Fruit fly (Drosophila melanogaster): ENCODE results near the gene Eaat1.
A peak's percentile ranks its signal among the peaks of the same experiment; 100 is the strongest.

The Eaat1 gene

dm6 chr2L:9388013-9388605 is 54.7 kb downstream of the Eaat1 start (continued):
- no peak for TF ChIP-seq CG10267 (tag; optimal IDR thresholded peaks at IDR 0.05)
- TF ChIP-seq CG1603 (tag; optimal IDR thresholded peaks at IDR 0.05): peak; percentile 63
- TF ChIP-seq tna (GFP tag; IDR thresholded peaks at IDR 0.05; ENCODE audit: partially characterized antibody): no peak
- peak; percentile 82 for TF ChIP-seq CG13894 (tag; optimal IDR thresholded peaks at IDR 0.05)
- TF ChIP-seq esg (GFP tag; conservative IDR thresholded peaks at IDR 0.05): peak; percentile 60; the same call in 1 of the 2 replicates
- TF ChIP-seq pzg (GFP tag; optimal IDR thresholded peaks at IDR 0.05): peak; percentile 6
- peak; percentile 92 for TF ChIP-seq zfh2 (GFP tag; optimal IDR thresholded peaks at IDR 0.05)
- peak in 1 of 2 experiments; percentile 85 for TF ChIP-seq bsh (GFP tag; optimal IDR thresholded peaks at IDR 0.05)
- no peak for TF ChIP-seq sqz (GFP tag; optimal IDR thresholded peaks at IDR 0.05)
- TF ChIP-seq HLHmδ (GFP tag; optimal IDR thresholded peaks at IDR 0.05): no peak
- TF ChIP-seq sna (GFP tag; IDR thresholded peaks at IDR 0.05; ENCODE audit: partially characterized antibody): no peak
- TF ChIP-seq CG18476 (GFP tag; optimal IDR thresholded peaks at IDR 0.05): peak; percentile 20
- no peak for TF ChIP-seq yki (optimal IDR thresholded peaks at IDR 0.05)
- TF ChIP-seq Abd-B (GFP tag; optimal IDR thresholded peaks at IDR 0.05): peak; percentile 61
- TF ChIP-seq CG11504 (tag; optimal IDR thresholded peaks at IDR 0.05): peak; percentile 67
- TF ChIP-seq NfI (GFP tag; optimal IDR thresholded peaks at IDR 0.05): peak; percentile 66
- no peak for TF ChIP-seq ato (GFP tag; IDR thresholded peaks at IDR 0.05; ENCODE audit: partially characterized antibody)
- peak; percentile 86 for TF ChIP-seq NFAT (GFP tag; IDR thresholded peaks at IDR 0.05)
- peak; percentile 88 for TF ChIP-seq mam (GFP tag; optimal IDR thresholded peaks at IDR 0.05)
- TF ChIP-seq nerfin-2 (GFP tag; IDR thresholded peaks at IDR 0.05; ENCODE audit: partially characterized antibody): no peak
- TF ChIP-seq rib (GFP tag; IDR thresholded peaks at IDR 0.05): peak; percentile 81
- TF ChIP-seq unc-4 (GFP tag; IDR thresholded peaks at IDR 0.05; ENCODE audit: partially characterized antibody): no peak
- no peak for TF ChIP-seq prd (optimal IDR thresholded peaks at IDR 0.05)
- peak; percentile 66 for TF ChIP-seq prd (GFP tag; IDR thresholded peaks at IDR 0.05)
- TF ChIP-seq salm (tag; optimal IDR thresholded peaks at IDR 0.05): no peak
- no peak; the same call in 1 of the 2 replicates for TF ChIP-seq chm (GFP tag; IDR thresholded peaks at IDR 0.05)
- no peak for TF ChIP-seq hth (optimal IDR thresholded peaks at IDR 0.05)
- peak; percentile 47 for TF ChIP-seq CG4424 (GFP tag; optimal IDR thresholded peaks at IDR 0.05)
- TF ChIP-seq CG18619 (GFP tag; optimal IDR thresholded peaks at IDR 0.05): peak; percentile 69
- TF ChIP-seq CG7928 (GFP tag; optimal IDR thresholded peaks at IDR 0.05): no peak
- no peak for TF ChIP-seq CG7963 (GFP tag; IDR thresholded peaks at IDR 0.05; ENCODE audit: partially characterized antibody)
- TF ChIP-seq knrl (GFP tag; IDR thresholded peaks at IDR 0.05; ENCODE audit: partially characterized antibody): no peak
- peak; percentile 61 for TF ChIP-seq CG8944 (GFP tag; optimal IDR thresholded peaks at IDR 0.05)
- no peak for TF ChIP-seq Vsx1 (GFP tag; optimal IDR thresholded peaks at IDR 0.05)
- TF ChIP-seq CG7357 (GFP tag; IDR thresholded peaks at IDR 0.05): peak; percentile 69
- no peak for TF ChIP-seq fd102C (GFP tag; optimal IDR thresholded peaks at IDR 0.05)
- no peak for TF ChIP-seq h (optimal IDR thresholded peaks at IDR 0.05)
- no peak for TF ChIP-seq Optix (GFP tag; IDR thresholded peaks at IDR 0.05)
- TF ChIP-seq CG34376 (GFP tag; optimal IDR thresholded peaks at IDR 0.05): no peak
- TF ChIP-seq zf30C (GFP tag; optimal IDR thresholded peaks at IDR 0.05): no peak
- TF ChIP-seq ara (GFP tag; IDR thresholded peaks at IDR 0.05): 0 out of 2 replicates have a peak, but pooled peaks have one; percentile 16
- no peak for TF ChIP-seq CG32767 (GFP tag; IDR thresholded peaks at IDR 0.05)
- no peak for TF ChIP-seq Lim3 (GFP tag; IDR thresholded peaks at IDR 0.05)
- peak; percentile 27 for TF ChIP-seq Ets97D (GFP tag; optimal IDR thresholded peaks at IDR 0.05)
- peak; percentile 50; the same call in 1 of the 3 replicates for TF ChIP-seq C15 (GFP tag; IDR thresholded peaks at IDR 0.05)
- TF ChIP-seq cwo (GFP tag; optimal IDR thresholded peaks at IDR 0.05): peak; percentile 69
- TF ChIP-seq ash1 (GFP tag; optimal IDR thresholded peaks at IDR 0.05): no peak
- TF ChIP-seq vvl (GFP tag; IDR thresholded peaks at IDR 0.05): peak; percentile 74
- peak; percentile 74 for TF ChIP-seq CG11247 (GFP tag; IDR thresholded peaks at IDR 0.05)
- peak; percentile 39 for TF ChIP-seq sug (tag; optimal IDR thresholded peaks at IDR 0.05)

Measured in whole organism, embryonic.